Worm (Caenorhabditis elegans) whole organism, midembryonic: ENCODE data around the gene C16B8.2.

Experiments used
- T22C8.4 ChIP-seq: fragments of 200-800 bp; sonication (Bioruptor generic); IDR thresholded peaks from 2 replicates; pipeline ENCODE4 v1.3.6; 2022; ENCODE audit warnings: missing genetic modification characterization, missing compliant biosample characterization
- cog-1 ChIP-seq: sonication (generic microtip); optimal IDR thresholded peaks from 2 replicates; lab custom pipeline; 2016; ENCODE audit warnings: missing genetic modification characterization, missing compliant biosample characterization
- flt-1 ChIP-seq: fragments of 200-800 bp; sonication (Bioruptor generic); IDR thresholded peaks from 2 replicates; pipeline ENCODE4 v1.3.6; 2022; ENCODE audit warnings: missing genetic modification characterization, missing compliant biosample characterization
- klf-2 ChIP-seq: fragments of 200-800 bp; sonication (Bioruptor generic); conservative IDR thresholded peaks from 2 replicates; pipeline ENCODE4 v1.3.6; 2022; ENCODE audit warnings: missing genetic modification reagents, missing genetic modification characterization, missing compliant biosample characterization
- med-1 ChIP-seq: sonication (generic microtip); optimal IDR thresholded peaks from 2 replicates; lab custom pipeline; 2017; ENCODE audit warnings: missing genetic modification characterization, mild to moderate bottlenecking, missing compliant biosample characterization, antibody characterized with exemption, missing genetic modification reagents; ENCODE audit not compliant: insufficient read depth
- ref-1 ChIP-seq: fragments of 200-800 bp; sonication (Bioruptor generic); conservative IDR thresholded peaks from 2 replicates; pipeline ENCODE4 v1.3.6; 2022; ENCODE audit warnings: missing genetic modification reagents, missing genetic modification characterization, missing compliant biosample characterization
- tab-1 ChIP-seq: fragments of 200-800 bp; sonication (Bioruptor generic); IDR thresholded peaks from 2 replicates; pipeline ENCODE4 v1.3.6; 2022; ENCODE audit warnings: missing genetic modification characterization, missing compliant biosample characterization
- ztf-23 ChIP-seq: fragments of 200-800 bp; sonication (Bioruptor generic); IDR thresholded peaks from 2 replicates; pipeline ENCODE4 v1.3.6; 2022; ENCODE audit warnings: missing genetic modification reagents, missing genetic modification characterization, missing compliant biosample characterization
- ztf-29 ChIP-seq: fragments of 200-800 bp; sonication (Bioruptor generic); IDR thresholded peaks from 2 replicates; pipeline ENCODE4 v1.3.6; 2022; ENCODE audit warnings: missing genetic modification reagents, missing genetic modification characterization, missing compliant biosample characterization

- TF ChIP-seq tab-1 (no peak), ref-1 (GFP tag; lab: Robert Waterston, UW) (no peak), med-1 (no peak), cog-1 (tag; lab: Kevin White, UChicago) (no peak), T22C8.4 (GFP tag; lab: Robert Waterston, UW) (no peak), ztf-29 (GFP tag; lab: Robert Waterston, UW) (no peak), flt-1 (GFP tag; lab: Robert Waterston, UW) (no peak), ztf-23 (GFP tag; lab: Robert Waterston, UW) (no peak), klf-2 (GFP tag; lab: Robert Waterston, UW) (no peak)
These were observed 40.5 kb downstream of the C16B8.2 start, which contains the start of gene T22B2.1 for ce11 chrX:3925776-3926175.
